Worm (Caenorhabditis elegans) whole organism, mixed stage, embryonic: Measurements from ENCODE around the gene Y13C8A.1.

Source experiments
- M03D4.4 ChIP-seq: sonication (generic microtip); optimal IDR thresholded peaks from 2 replicates; lab custom pipeline; 2017; ENCODE audit warnings: mild to moderate bottlenecking, missing genetic modification characterization, missing compliant biosample characterization
- bed-3 ChIP-seq: fragments of 200-800 bp; sonication (Bioruptor generic); optimal IDR thresholded peaks from 3 replicates; lab custom pipeline; 2018; ENCODE audit warnings: mild to moderate bottlenecking, missing genetic modification characterization, moderate library complexity, missing compliant biosample characterization
- blmp-1 ChIP-seq: fragments of 150-350 bp; optimal IDR thresholded peaks from 2 replicates; lab custom pipeline; 2014; ENCODE audit warnings: missing biosample characterization, missing genetic modification characterization
- ceh-39 ChIP-seq: fragments of 150-350 bp; optimal IDR thresholded peaks from 2 replicates; lab custom pipeline; 2014; ENCODE audit warnings: missing biosample characterization, missing genetic modification characterization
- ceh-83 ChIP-seq: fragments of 200-800 bp; sonication (Bioruptor generic); optimal IDR thresholded peaks from 2 replicates; lab custom pipeline; 2018; ENCODE audit warnings: mild to moderate bottlenecking, missing genetic modification characterization, missing compliant biosample characterization
- ces-1 ChIP-seq: fragments of 150-350 bp; optimal IDR thresholded peaks from 2 replicates; lab custom pipeline; 2014; ENCODE audit warnings: missing biosample characterization, missing genetic modification reagents, missing genetic modification characterization
- cnd-1 ChIP-seq: fragments of 200-800 bp; sonication (Bioruptor generic); optimal IDR thresholded peaks from 2 replicates; lab custom pipeline; 2018; ENCODE audit warnings: mild to moderate bottlenecking, missing genetic modification characterization, missing compliant biosample characterization
- drap-1 ChIP-seq: fragments of 200-800 bp; sonication (Bioruptor generic); optimal IDR thresholded peaks from 3 replicates; lab custom pipeline; 2018; ENCODE audit warnings: mild to moderate bottlenecking, missing genetic modification characterization, missing compliant biosample characterization
- elt-1 ChIP-seq: sonication (generic microtip); optimal IDR thresholded peaks from 2 replicates; lab custom pipeline; 2017; ENCODE audit warnings: missing genetic modification characterization, mild to moderate bottlenecking, missing compliant biosample characterization, antibody characterized with exemption, moderate library complexity, borderline replicate concordance; ENCODE audit not compliant: insufficient read depth
- elt-3 ChIP-seq: fragments of 150-350 bp; optimal IDR thresholded peaks from 2 replicates; lab custom pipeline; 2014; ENCODE audit warnings: missing biosample characterization, missing genetic modification characterization
- flh-1 ChIP-seq: fragments of 200-800 bp; sonication (Bioruptor generic); optimal IDR thresholded peaks from 2 replicates; lab custom pipeline; 2018; ENCODE audit warnings: mild to moderate bottlenecking, missing genetic modification characterization, moderate library complexity, missing compliant biosample characterization
- ham-2 ChIP-seq: fragments of 200-800 bp; sonication (Bioruptor generic); optimal IDR thresholded peaks from 2 replicates; lab custom pipeline; 2018; ENCODE audit warnings: mild to moderate bottlenecking, missing genetic modification characterization, missing compliant biosample characterization
- hlh-1 ChIP-seq: fragments of 150-350 bp; optimal IDR thresholded peaks from 2 replicates; lab custom pipeline; 2014; ENCODE audit warnings: missing biosample characterization, missing genetic modification reagents, missing genetic modification characterization
- lin-13 ChIP-seq: fragments of 150-350 bp; optimal IDR thresholded peaks from 2 replicates; lab custom pipeline; 2014; ENCODE audit warnings: missing biosample characterization, missing genetic modification characterization
- lsy-2 ChIP-seq: fragments of 150-350 bp; optimal IDR thresholded peaks from 2 replicates; lab custom pipeline; 2014; ENCODE audit warnings: missing biosample characterization, missing genetic modification characterization
- mab-5 ChIP-seq: fragments of 150-350 bp; optimal IDR thresholded peaks from 2 replicates; lab custom pipeline; 2014; ENCODE audit warnings: missing biosample characterization, missing genetic modification characterization
- mep-1 ChIP-seq: fragments of 150-350 bp; optimal IDR thresholded peaks from 2 replicates; lab custom pipeline; 2017; ENCODE audit warnings: missing biosample characterization, missing genetic modification reagents, missing genetic modification characterization, inconsistent platforms
- mls-2 ChIP-seq: sonication (generic microtip); optimal IDR thresholded peaks from 2 replicates; lab custom pipeline; 2016; ENCODE audit warnings: mild to moderate bottlenecking, missing genetic modification characterization, moderate library complexity, missing compliant biosample characterization
- nhr-12 ChIP-seq: fragments of 150-350 bp; optimal IDR thresholded peaks from 2 replicates; lab custom pipeline; 2014; ENCODE audit warnings: missing biosample characterization, missing genetic modification characterization
- nhr-2 ChIP-seq: fragments of 150-350 bp; optimal IDR thresholded peaks from 2 replicates; lab custom pipeline; 2014; ENCODE audit warnings: missing biosample characterization, missing genetic modification characterization
- nhr-237 ChIP-seq: fragments of 150-350 bp; optimal IDR thresholded peaks from 2 replicates; lab custom pipeline; 2014; ENCODE audit warnings: missing biosample characterization, missing genetic modification characterization
- nhr-28 ChIP-seq: fragments of 150-350 bp; optimal IDR thresholded peaks from 2 replicates; lab custom pipeline; 2014; ENCODE audit warnings: missing biosample characterization, missing genetic modification characterization
- nhr-76 ChIP-seq: sonication (generic microtip); optimal IDR thresholded peaks from 2 replicates; lab custom pipeline; 2017; ENCODE audit warnings: missing biosample characterization, missing genetic modification characterization
- pha-4 ChIP-seq: fragments of 150-350 bp; optimal IDR thresholded peaks from 2 replicates; lab custom pipeline; 2018; ENCODE audit warnings: missing biosample characterization, missing genetic modification reagents, missing genetic modification characterization
- snpc-4 ChIP-seq: fragments of 150-350 bp; optimal IDR thresholded peaks from 2 replicates; lab custom pipeline; 2014; ENCODE audit warnings: missing biosample characterization, missing genetic modification characterization
- sptf-1 ChIP-seq: sonication (generic microtip); optimal IDR thresholded peaks from 2 replicates; lab custom pipeline; 2017; ENCODE audit warnings: mild to moderate bottlenecking, missing genetic modification characterization, moderate library complexity, missing compliant biosample characterization
- unc-120 ChIP-seq: sonication (generic microtip); optimal IDR thresholded peaks from 2 replicates; lab custom pipeline; 2017; ENCODE audit warnings: missing genetic modification characterization, missing compliant biosample characterization; ENCODE audit not compliant: poor library complexity, severe bottlenecking
- unc-39 ChIP-seq: fragments of 150-350 bp; optimal IDR thresholded peaks from 2 replicates; lab custom pipeline; 2014; ENCODE audit warnings: missing biosample characterization, missing genetic modification characterization
- zip-8 ChIP-seq: fragments of 150-350 bp; optimal IDR thresholded peaks from 2 replicates; lab custom pipeline; 2014; ENCODE audit warnings: missing biosample characterization, missing genetic modification characterization
- ztf-11 ChIP-seq: fragments of 150-350 bp; optimal IDR thresholded peaks from 2 replicates; lab custom pipeline; 2014; ENCODE audit warnings: missing biosample characterization, missing genetic modification characterization

The Y13C8A.1 gene

DNA sequence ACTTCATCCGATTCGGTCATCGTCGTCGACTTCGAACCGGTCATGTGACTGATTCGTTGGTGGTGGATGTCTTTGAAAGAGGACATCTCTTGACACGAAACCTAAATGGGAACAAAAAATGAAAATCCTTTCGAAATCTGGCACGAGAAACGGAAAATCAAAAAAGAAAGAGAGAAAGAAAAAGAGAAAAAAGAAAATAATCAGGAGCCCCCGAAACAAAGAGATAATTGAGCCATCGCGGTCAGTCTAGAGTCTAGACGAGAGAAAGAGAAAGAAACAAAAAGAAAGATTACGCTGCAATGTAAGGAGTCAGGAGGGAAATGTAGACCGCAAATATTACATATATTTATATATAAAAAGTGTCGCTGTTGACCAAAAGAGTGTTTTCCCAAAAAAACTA lies 14.6 kb upstream of the Y13C8A.1 start, which contains the start of gene aakg-2:
Gene aakg-2 (minus strand): TSS at position 101 of the 400 bp plus-strand sequence.
- no peak for TF ChIP-seq pha-4 (tag; lab: Kevin White, UChicago)
- no peak for TF ChIP-seq elt-3 (tag; lab: Kevin White, UChicago)
- no peak for TF ChIP-seq mls-2
- TF ChIP-seq blmp-1: no peak
- no peak for TF ChIP-seq unc-39 (tag; lab: Kevin White, UChicago)
- no peak for TF ChIP-seq bed-3 (GFP tag; lab: Kevin White, UChicago)
- no peak for TF ChIP-seq ces-1 (GFP tag; lab: Kevin White, UChicago)
- TF ChIP-seq snpc-4 (tag; lab: Kevin White, UChicago): no peak
- TF ChIP-seq nhr-237 (tag; lab: Kevin White, UChicago): no peak
- TF ChIP-seq nhr-12 (tag; lab: Kevin White, UChicago): no peak
- TF ChIP-seq hlh-1: no peak
- TF ChIP-seq nhr-2 (tag; lab: Kevin White, UChicago): no peak
- no peak for TF ChIP-seq flh-1 (GFP tag; lab: Kevin White, UChicago)
- TF ChIP-seq sptf-1 (tag; lab: Kevin White, UChicago): no peak
- TF ChIP-seq lin-13: no peak
- TF ChIP-seq mab-5: no peak
- no peak for TF ChIP-seq ceh-83 (GFP tag; lab: Kevin White, UChicago)
- no peak for TF ChIP-seq zip-8 (tag; lab: Kevin White, UChicago)
- no peak for TF ChIP-seq drap-1 (GFP tag; lab: Kevin White, UChicago)

DNA sequence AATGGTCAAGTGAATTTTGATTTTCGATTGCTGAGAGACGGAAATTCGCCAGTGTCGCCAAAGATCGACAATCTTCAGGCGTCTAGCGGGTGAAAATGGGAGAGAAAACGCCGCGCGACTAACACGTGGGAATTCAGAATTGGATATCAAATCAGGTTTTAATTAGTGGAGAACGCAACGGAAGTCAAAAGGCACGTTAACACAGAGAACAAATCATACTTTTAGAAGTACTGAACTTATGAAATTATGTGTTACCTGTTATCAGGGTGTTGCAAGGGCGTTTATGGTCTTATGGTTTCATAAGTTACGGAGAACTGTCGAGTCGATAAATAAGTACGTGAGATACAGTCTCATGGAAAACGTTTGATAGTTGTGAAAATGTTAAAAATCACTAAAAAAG lies 12.2 kb upstream of the Y13C8A.1 start:
- TF ChIP-seq ces-1 (GFP tag; lab: Kevin White, UChicago): no peak
- no peak for TF ChIP-seq lin-13
- TF ChIP-seq ham-2 (GFP tag; lab: Kevin White, UChicago): no peak
- TF ChIP-seq ceh-83 (GFP tag; lab: Kevin White, UChicago): no peak
- TF ChIP-seq bed-3 (GFP tag; lab: Kevin White, UChicago): no peak
- TF ChIP-seq nhr-2 (tag; lab: Kevin White, UChicago): no peak
- TF ChIP-seq ceh-39 (tag; lab: Kevin White, UChicago): no peak
- no peak for TF ChIP-seq mep-1
- no peak for TF ChIP-seq hlh-1
- TF ChIP-seq nhr-76 (tag; lab: Kevin White, UChicago): no peak
- TF ChIP-seq lsy-2: no peak

DNA sequence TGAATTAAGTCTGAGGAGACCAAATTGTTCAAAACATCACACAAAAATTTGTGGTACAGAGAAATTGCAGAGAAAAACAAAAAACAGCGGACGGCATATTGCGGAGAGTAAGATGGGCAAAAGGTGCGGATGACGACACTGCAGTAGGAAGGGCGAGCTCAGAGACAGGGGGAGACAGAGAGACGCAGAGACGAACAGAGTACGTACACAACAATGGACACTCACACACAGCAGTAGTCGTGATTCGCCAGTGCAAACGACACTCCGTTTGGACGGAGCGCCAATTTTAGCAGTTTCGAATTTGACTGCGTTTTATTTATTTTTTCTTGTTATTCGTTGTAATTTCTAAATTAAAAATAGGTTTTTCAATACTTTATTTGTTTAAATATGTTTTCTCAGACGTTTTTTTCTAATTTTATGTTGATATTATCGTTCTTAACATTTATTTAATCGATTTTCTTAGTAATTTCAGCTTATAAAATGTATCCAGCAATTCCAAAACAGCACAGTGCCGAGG lies 11.0 kb upstream of the Y13C8A.1 start, which contains the start of gene T20F7.1:
Gene T20F7.1 (plus strand): TSS at position 467 of the 517 bp plus-strand sequence.
- TF ChIP-seq nhr-2 (tag; lab: Kevin White, UChicago): no peak
- no peak for TF ChIP-seq snpc-4 (tag; lab: Kevin White, UChicago)
- TF ChIP-seq nhr-76 (tag; lab: Kevin White, UChicago): no peak
- no peak for TF ChIP-seq M03D4.4 (tag; lab: Kevin White, UChicago)
- TF ChIP-seq sptf-1 (tag; lab: Kevin White, UChicago): no peak
- TF ChIP-seq mep-1: peak; percentile 51
- TF ChIP-seq hlh-1: peak; percentile 61
- no peak for TF ChIP-seq nhr-237 (tag; lab: Kevin White, UChicago)
- TF ChIP-seq lsy-2: peak; percentile 16
- peak; percentile 76 for TF ChIP-seq pha-4 (tag; lab: Kevin White, UChicago)
- peak; percentile 67 for TF ChIP-seq mls-2
- TF ChIP-seq unc-120 (tag; lab: Kevin White, UChicago): peak; percentile 88
- TF ChIP-seq bed-3 (GFP tag; lab: Kevin White, UChicago): no peak
- TF ChIP-seq elt-3 (tag; lab: Kevin White, UChicago): no peak
- TF ChIP-seq elt-1: no peak
- TF ChIP-seq mab-5: no peak
- TF ChIP-seq lin-13: peak; percentile 54
- no peak for TF ChIP-seq ham-2 (GFP tag; lab: Kevin White, UChicago)
- peak; percentile 12 for TF ChIP-seq cnd-1 (tag; lab: Kevin White, UChicago)
- TF ChIP-seq unc-39 (tag; lab: Kevin White, UChicago): no peak
- no peak for TF ChIP-seq ces-1 (GFP tag; lab: Kevin White, UChicago)
- no peak for TF ChIP-seq ztf-11
- no peak for TF ChIP-seq nhr-28

DNA sequence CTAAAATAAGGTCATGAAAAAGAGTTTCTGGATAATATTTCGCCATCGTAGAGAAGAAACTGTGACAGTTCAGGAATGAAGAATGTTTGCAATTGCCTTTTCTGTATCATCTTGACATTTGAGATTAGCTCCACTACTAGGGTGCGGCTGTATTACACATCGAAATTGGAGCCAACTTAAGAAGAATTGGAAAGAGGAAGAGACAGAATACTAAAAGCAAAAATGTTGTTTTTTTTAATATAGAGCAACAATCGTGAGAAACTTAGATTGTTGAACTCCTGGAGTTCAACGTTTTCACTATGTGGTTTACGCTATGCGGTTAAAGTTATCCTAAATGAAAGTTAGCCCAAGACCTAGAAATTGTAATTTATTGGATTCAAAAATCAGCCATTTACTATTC lies 3.1 kb upstream of the Y13C8A.1 start, which contains the start of gene acs-9:
Gene acs-9 (minus strand): TSS at position 101 of the 400 bp plus-strand sequence.
- TF ChIP-seq ztf-11 (no peak), drap-1 (GFP tag; lab: Kevin White, UChicago) (no peak), flh-1 (GFP tag; lab: Kevin White, UChicago) (no peak), nhr-2 (tag; lab: Kevin White, UChicago) (no peak), nhr-28 (no peak), nhr-12 (tag; lab: Kevin White, UChicago) (no peak)

DNA sequence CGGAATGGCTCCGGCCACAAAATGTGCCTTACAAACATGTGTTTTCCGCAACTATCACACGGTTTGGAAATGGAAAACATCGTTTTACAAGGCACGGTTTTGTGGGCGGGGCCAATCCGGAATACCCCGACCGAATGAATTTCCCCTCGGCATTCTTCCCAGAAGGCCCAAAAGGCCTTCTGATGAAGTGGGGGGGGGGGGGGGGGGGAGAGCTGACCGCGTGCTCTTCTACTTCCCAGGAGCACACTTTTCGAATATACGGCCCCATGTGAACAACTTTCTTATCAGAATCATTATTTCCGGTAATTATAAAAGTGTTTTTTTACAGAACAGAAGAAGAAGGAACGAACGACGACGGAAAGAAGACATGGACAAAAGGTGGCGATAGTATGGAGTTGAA lies 549 bp downstream of the Y13C8A.1 start:
- TF ChIP-seq lin-13: no peak
